Worm (Caenorhabditis elegans) whole organism, L1 larva: Measurements from ENCODE around the gene Y41C4A.18.

Source experiments
- F16B12.6 ChIP-seq: fragments of 150-350 bp; optimal IDR thresholded peaks from 2 replicates; lab custom pipeline; 2014; ENCODE audit warnings: missing biosample characterization, missing genetic modification characterization
- alr-1 ChIP-seq: fragments of 200-800 bp; sonication (Bioruptor generic); optimal IDR thresholded peaks from 2 replicates; lab custom pipeline; 2018; ENCODE audit warnings: borderline replicate concordance, mild to moderate bottlenecking, missing genetic modification characterization, missing compliant biosample characterization
- aly-2 ChIP-seq: fragments of 150-350 bp; optimal IDR thresholded peaks from 2 replicates; lab custom pipeline; 2014; ENCODE audit warnings: missing biosample characterization, missing genetic modification characterization
- blmp-1 ChIP-seq: fragments of 150-350 bp; optimal IDR thresholded peaks from 2 replicates; lab custom pipeline; 2014; ENCODE audit warnings: missing biosample characterization, missing genetic modification characterization
- ceh-63 ChIP-seq: fragments of 200-800 bp; sonication (Bioruptor generic); optimal IDR thresholded peaks from 2 replicates; lab custom pipeline; 2018; ENCODE audit warnings: mild to moderate bottlenecking, missing genetic modification characterization, missing compliant biosample characterization
- ceh-88 ChIP-seq: fragments of 200-800 bp; sonication (Bioruptor generic); IDR thresholded peaks from 2 replicates; pipeline ENCODE4 v1.3.6; 2022; ENCODE audit warnings: missing genetic modification characterization, missing compliant biosample characterization
- dsc-1 ChIP-seq: sonication (generic microtip); optimal IDR thresholded peaks from 2 replicates; lab custom pipeline; 2016; ENCODE audit warnings: mild to moderate bottlenecking, missing genetic modification characterization, missing compliant biosample characterization
- efl-1 ChIP-seq, 4 experiments: fragments of 150-350 bp; optimal IDR thresholded peaks in 3 of 4; peaks in 1 of 4; 1 replicate in 1 of 4; 2 replicates in 3 of 4; lab custom pipeline; 2014; ENCODE audit warnings: missing biosample characterization in 2 of 4, missing genetic modification characterization in 2 of 4, missing genetic modification reagents in 2 of 4
- egl-13 ChIP-seq: sonication (generic microtip); optimal IDR thresholded peaks from 2 replicates; lab custom pipeline; 2016; ENCODE audit warnings: missing genotype, missing genetic modification reagents, missing genetic modification characterization, missing compliant biosample characterization
- egl-27 ChIP-seq, 2 experiments: fragments of 150-350 bp in 1 of 2; sonication (generic microtip); optimal IDR thresholded peaks; 3 replicates each; lab custom pipeline; 2017 to 2018; ENCODE audit warnings: missing biosample characterization in 2 of 2, missing genetic modification characterization in 2 of 2, missing genetic modification reagents in 2 of 2
- ets-5 ChIP-seq: fragments of 200-800 bp; sonication (Bioruptor generic); IDR thresholded peaks from 2 replicates; pipeline ENCODE4 v1.3.6; 2022; ENCODE audit warnings: missing genetic modification characterization, missing compliant biosample characterization
- fkh-4 ChIP-seq: sonication (generic microtip); optimal IDR thresholded peaks from 2 replicates; lab custom pipeline; 2016; ENCODE audit warnings: missing compliant biosample characterization, missing genetic modification characterization, borderline replicate concordance
- fkh-8 ChIP-seq: sonication (generic microtip); optimal IDR thresholded peaks from 2 replicates; lab custom pipeline; 2016; ENCODE audit warnings: mild to moderate bottlenecking, missing genetic modification characterization, missing compliant biosample characterization
- fos-1 ChIP-seq: fragments of 150-350 bp; optimal IDR thresholded peaks from 2 replicates; lab custom pipeline; 2014; ENCODE audit warnings: missing biosample characterization, missing genetic modification characterization
- grh-1 ChIP-seq: fragments of 200-800 bp; sonication (Bioruptor generic); IDR thresholded peaks from 2 replicates; pipeline ENCODE4 v1.3.6; 2022; ENCODE audit warnings: missing genetic modification reagents, missing genetic modification characterization, missing compliant biosample characterization
- hlh-4 ChIP-seq: sonication (generic microtip); optimal IDR thresholded peaks from 2 replicates; lab custom pipeline; 2016; ENCODE audit warnings: mild to moderate bottlenecking, missing genetic modification characterization, missing compliant biosample characterization
- hpl-2 ChIP-seq: fragments of 150-350 bp; optimal IDR thresholded peaks from 2 replicates; lab custom pipeline; 2014; ENCODE audit warnings: missing biosample characterization, missing genetic modification reagents, missing genetic modification characterization
- irx-1 ChIP-seq: sonication (generic microtip); optimal IDR thresholded peaks from 2 replicates; lab custom pipeline; 2016; ENCODE audit warnings: missing genetic modification characterization, missing compliant biosample characterization
- isw-1 ChIP-seq: fragments of 200-800 bp; sonication (Bioruptor generic); IDR thresholded peaks from 2 replicates; pipeline ENCODE4 v1.3.6; 2022; ENCODE audit warnings: missing genetic modification characterization, missing compliant biosample characterization
- jun-1 ChIP-seq: fragments of 150-350 bp; optimal IDR thresholded peaks from 2 replicates; lab custom pipeline; 2014; ENCODE audit warnings: missing biosample characterization, missing genetic modification reagents, missing genetic modification characterization
- lin-14 ChIP-seq: fragments of 200-800 bp; sonication (Bioruptor generic); optimal IDR thresholded peaks from 2 replicates; lab custom pipeline; 2018; ENCODE audit warnings: mild to moderate bottlenecking, missing genetic modification characterization, moderate library complexity, missing compliant biosample characterization
- lin-39 ChIP-seq: fragments of 150-350 bp; optimal IDR thresholded peaks from 2 replicates; lab custom pipeline; 2014; ENCODE audit warnings: missing biosample characterization, missing genetic modification reagents, missing genetic modification characterization
- mab-9 ChIP-seq: fragments of 200-800 bp; sonication (Bioruptor generic); IDR thresholded peaks from 2 replicates; pipeline ENCODE4 v1.3.6; 2022; ENCODE audit warnings: missing genetic modification reagents, missing genetic modification characterization, missing compliant biosample characterization
- mdl-1 ChIP-seq, 2 experiments: fragments of 150-350 bp; optimal IDR thresholded peaks; 2 replicates each; lab custom pipeline; 2014 to 2017; ENCODE audit warnings: missing biosample characterization in 2 of 2, missing genetic modification characterization in 2 of 2, inconsistent platforms in 1 of 2
- mef-2 ChIP-seq: fragments of 150-350 bp; optimal IDR thresholded peaks from 2 replicates; lab custom pipeline; 2014; ENCODE audit warnings: missing biosample characterization, missing genetic modification characterization
- nhr-12 ChIP-seq: sonication (generic microtip); optimal IDR thresholded peaks from 2 replicates; lab custom pipeline; 2017; ENCODE audit warnings: missing biosample characterization, missing genetic modification characterization
- nhr-237 ChIP-seq: fragments of 150-350 bp; optimal IDR thresholded peaks from 2 replicates; lab custom pipeline; 2014; ENCODE audit warnings: missing biosample characterization, missing genetic modification characterization
- nhr-47 ChIP-seq: sonication (generic microtip); optimal IDR thresholded peaks from 2 replicates; lab custom pipeline; 2016; ENCODE audit warnings: mild to moderate bottlenecking, missing genetic modification characterization, moderate library complexity, missing compliant biosample characterization
- nhr-71 ChIP-seq: sonication (generic microtip); optimal IDR thresholded peaks from 2 replicates; lab custom pipeline; 2016; ENCODE audit warnings: mild to moderate bottlenecking, missing genetic modification characterization, moderate library complexity, missing compliant biosample characterization
- nhr-76 ChIP-seq: sonication (generic microtip); optimal IDR thresholded peaks from 2 replicates; lab custom pipeline; 2017; ENCODE audit warnings: missing biosample characterization, missing genetic modification characterization
- pag-3 ChIP-seq: sonication (generic microtip); optimal IDR thresholded peaks from 2 replicates; lab custom pipeline; 2017; ENCODE audit warnings: missing genetic modification characterization, mild to moderate bottlenecking, missing compliant biosample characterization, antibody characterized with exemption, borderline replicate concordance; ENCODE audit not compliant: insufficient read depth
- sox-4 ChIP-seq: sonication (generic microtip); optimal IDR thresholded peaks from 2 replicates; lab custom pipeline; 2016; ENCODE audit warnings: missing genetic modification characterization, missing compliant biosample characterization
- swsn-7 ChIP-seq: sonication (generic microtip); optimal IDR thresholded peaks from 2 replicates; lab custom pipeline; 2016; ENCODE audit warnings: missing genetic modification characterization, missing compliant biosample characterization
- tlp-1 ChIP-seq: fragments of 150-350 bp; optimal IDR thresholded peaks from 2 replicates; lab custom pipeline; 2014; ENCODE audit warnings: missing biosample characterization, missing genetic modification characterization
- unc-62 ChIP-seq: fragments of 150-350 bp; optimal IDR thresholded peaks from 2 replicates; lab custom pipeline; 2014; ENCODE audit warnings: missing biosample characterization, missing genetic modification reagents, missing genetic modification characterization
- unc-98 ChIP-seq: fragments of 200-800 bp; sonication (Bioruptor generic); IDR thresholded peaks from 2 replicates; pipeline ENCODE4 v1.3.6; 2022; ENCODE audit warnings: missing genetic modification characterization, missing compliant biosample characterization

Gene Y41C4A.18

DNA sequence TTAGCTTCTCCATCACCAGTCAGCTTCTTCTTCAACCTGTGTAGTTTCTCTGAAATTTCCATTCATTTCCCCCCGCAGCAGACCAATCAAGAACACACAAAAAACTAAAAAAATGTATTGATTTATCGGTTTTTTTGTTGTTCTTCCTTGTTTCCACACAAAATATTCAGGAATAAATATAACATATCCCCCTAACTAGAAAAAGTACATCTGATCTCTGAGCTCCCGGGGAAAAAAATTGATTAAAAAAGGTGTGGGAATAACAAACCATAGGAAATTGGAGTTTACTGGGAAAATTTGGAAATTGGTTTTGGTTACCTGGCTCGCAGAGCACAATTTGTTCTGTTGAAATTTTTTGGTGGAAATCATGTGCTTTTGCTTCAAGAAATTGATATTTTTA is 35.4 kb upstream of the Y41C4A.18 start, which contains the start of gene Y41C4A.22:
TSS of gene Y41C4A.22 (plus strand) at position 301 of the 400 bp plus-strand sequence.
- no peak for TF ChIP-seq egl-13 (tag; lab: Kevin White, UChicago)
- TF ChIP-seq blmp-1 (tag; lab: Kevin White, UChicago), result no peak
- no peak for TF ChIP-seq nhr-12 (tag; lab: Kevin White, UChicago)
- no peak for TF ChIP-seq jun-1 (tag; lab: Kevin White, UChicago)
- no peak for TF ChIP-seq fkh-4 (tag; lab: Kevin White, UChicago)
- TF ChIP-seq nhr-237 (tag; lab: Kevin White, UChicago), result no peak
- TF ChIP-seq nhr-71, result peak; percentile 14
- peak; percentile 26; the same call in 1 of the 2 replicates for TF ChIP-seq grh-1 (GFP tag; lab: Robert Waterston, UW)
- no peak for TF ChIP-seq ceh-63 (GFP tag; lab: Kevin White, UChicago)
- TF ChIP-seq hpl-2 (GFP tag; lab: Kevin White, UChicago), result no peak
- TF ChIP-seq pag-3, result no peak
- no peak for TF ChIP-seq alr-1 (tag; lab: Kevin White, UChicago)
- TF ChIP-seq nhr-47 (tag; lab: Kevin White, UChicago), result peak; percentile 7
- peak; percentile 50 for TF ChIP-seq fkh-8 (tag; lab: Kevin White, UChicago)
- TF ChIP-seq ets-5 (GFP tag; lab: Robert Waterston, UW), result no peak

- no peak for TF ChIP-seq lin-14 (GFP tag; lab: Kevin White, UChicago)
- TF ChIP-seq fkh-8 (tag; lab: Kevin White, UChicago), result peak; percentile 35
These were observed 34.1 kb upstream of the Y41C4A.18 start, which contains the start of gene Y41C4A.6 for ce11 chrIII:11696273-11696672. Gene Y41C4A.6 (plus strand): TSS chrIII:11696573.

ce11 chrIII:11698569-11698968 is 31.8 kb upstream of the Y41C4A.18 start, which contains the start of gene Y41C4A.7:
Gene Y41C4A.7 (plus strand): TSS chrIII:11698869.
- TF ChIP-seq mab-9 (GFP tag; lab: Robert Waterston, UW), result no peak
- TF ChIP-seq ceh-88 (GFP tag; lab: Robert Waterston, UW), result no peak
- no peak for TF ChIP-seq nhr-12 (tag; lab: Kevin White, UChicago)
- no peak for TF ChIP-seq tlp-1 (tag; lab: Kevin White, UChicago)
- TF ChIP-seq isw-1 (GFP tag; lab: Robert Waterston, UW), result no peak
- TF ChIP-seq irx-1 (tag; lab: Kevin White, UChicago), result no peak
- no peak for TF ChIP-seq unc-98 (GFP tag; lab: Robert Waterston, UW)
- TF ChIP-seq egl-27 (tag; optimal IDR thresholded peaks at IDR 0.05; lab: Kevin White, UChicago), result no peak
- TF ChIP-seq fos-1, result no peak
- no peak for TF ChIP-seq hlh-4 (tag; lab: Kevin White, UChicago)
- no peak for TF ChIP-seq F16B12.6 (tag; lab: Kevin White, UChicago)
- no peak for TF ChIP-seq mef-2 (tag; lab: Kevin White, UChicago)
- TF ChIP-seq dsc-1 (tag; lab: Kevin White, UChicago), result no peak
- TF ChIP-seq aly-2 (tag; lab: Kevin White, UChicago), result no peak
- TF ChIP-seq nhr-76 (tag; lab: Kevin White, UChicago), result no peak
- no peak for TF ChIP-seq efl-1 (optimal IDR thresholded peaks at IDR 0.05; lab: Kevin White, UChicago)
- TF ChIP-seq efl-1 (GFP tag; optimal IDR thresholded peaks at IDR 0.05 in 1 of 2; lab: Kevin White, UChicago), result no peak
- TF ChIP-seq alr-1 (tag; lab: Kevin White, UChicago), result no peak
- no peak for TF ChIP-seq sox-4 (tag; lab: Kevin White, UChicago)
- TF ChIP-seq mdl-1 (tag; optimal IDR thresholded peaks at IDR 0.05; lab: Kevin White, UChicago), result no peak
- TF ChIP-seq, all 84 proteins: peak for 0

DNA sequence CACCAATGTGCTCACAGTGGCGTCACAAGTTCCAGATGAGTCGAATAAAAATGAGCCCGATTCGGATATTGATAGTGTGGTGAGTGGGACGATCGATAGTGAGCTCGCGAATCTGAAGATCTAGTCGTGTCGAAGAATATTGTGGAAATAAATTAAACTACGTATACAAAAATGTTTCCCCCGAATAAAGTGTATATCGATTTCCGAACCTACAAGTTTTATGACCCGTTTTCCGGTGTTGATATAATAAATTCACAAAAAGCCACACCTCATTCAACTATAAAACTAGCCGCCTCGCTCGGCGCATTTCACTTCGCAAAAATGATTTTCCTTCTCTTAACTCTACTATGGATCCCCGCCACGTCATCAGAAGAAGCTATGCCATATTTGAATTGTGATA is 30.5 kb upstream of the Y41C4A.18 start, which contains the start of gene pqn-84:
TSS of gene pqn-84 (plus strand) at position 301 of the 400 bp plus-strand sequence.
- TF ChIP-seq unc-62 (no peak), swsn-7 (no peak), mdl-1 (tag; optimal IDR thresholded peaks at IDR 0.05; lab: Kevin White, UChicago) (no peak), lin-39 (tag; lab: Kevin White, UChicago) (no peak), efl-1 (optimal IDR thresholded peaks at IDR 0.05; lab: Kevin White, UChicago) (no peak), efl-1 (GFP tag; optimal IDR thresholded peaks at IDR 0.05 in 1 of 2; lab: Kevin White, UChicago) (peak in 1 of 2 experiments; percentile 53)
